7 worm cellular contexts compared by ENCODE assay signal in genomic region chrX:15376580-15376979, ce11.
TF ChIP-seq lines count a peak whose summit lies in the region.

No protein-coding gene starts in this region.

TF ChIP-seq in whole organism, L1 larva, 84 proteins besides CTCF, POLR2A, EP300 and RAD21 (continues in another document):
- TF ChIP-seq mdl-1 (tag; optimal IDR thresholded peaks at IDR 0.05; lab: Kevin White, UChicago) = peak in 1 of 2 experiments; percentile 13
- TF ChIP-seq swsn-7 (tag; optimal IDR thresholded peaks at IDR 0.05; lab: Kevin White, UChicago) = peak; percentile 34
- TF ChIP-seq C04F5.9 (tag; optimal IDR thresholded peaks at IDR 0.05; lab: Kevin White, UChicago) = no peak
- TF ChIP-seq blmp-1 (tag; optimal IDR thresholded peaks at IDR 0.05; lab: Kevin White, UChicago) = peak; percentile 88
- TF ChIP-seq elt-2 (tag; optimal IDR thresholded peaks at IDR 0.05; lab: Kevin White, UChicago) = peak; percentile 48
- TF ChIP-seq nhr-71 (tag; optimal IDR thresholded peaks at IDR 0.05; lab: Kevin White, UChicago) = peak; percentile 34
- TF ChIP-seq nhr-77 (tag; optimal IDR thresholded peaks at IDR 0.05; lab: Kevin White, UChicago) = peak; percentile 71
- peak; percentile 25 for TF ChIP-seq nhr-20 (tag; optimal IDR thresholded peaks at IDR 0.05; lab: Kevin White, UChicago)
- no peak for TF ChIP-seq ztf-4 (tag; optimal IDR thresholded peaks at IDR 0.05; lab: Kevin White, UChicago)
- TF ChIP-seq lir-3 (tag; optimal IDR thresholded peaks at IDR 0.05; lab: Kevin White, UChicago; ENCODE audit: poor library complexity) = no peak
- TF ChIP-seq ets-5 (GFP tag; IDR thresholded peaks at IDR 0.05; lab: Robert Waterston, UW) = no peak
- TF ChIP-seq lin-35 (GFP tag; optimal IDR thresholded peaks at IDR 0.05; lab: Kevin White, UChicago) = peak in 1 of 2 experiments; percentile 26
- TF ChIP-seq ceh-8 (GFP tag; optimal IDR thresholded peaks at IDR 0.05; lab: Kevin White, UChicago) = peak; percentile 16

TF ChIP-seq in whole organism, L2 larva, 48 proteins besides CTCF, POLR2A, EP300 and RAD21 (continues in another document):
- TF ChIP-seq nhr-129 (tag; optimal IDR thresholded peaks at IDR 0.05; lab: Kevin White, UChicago) (peak; percentile 61), ceh-16 (tag; optimal IDR thresholded peaks at IDR 0.05; lab: Kevin White, UChicago) (no peak), sma-9 (GFP tag; optimal IDR thresholded peaks at IDR 0.05; lab: Kevin White, UChicago) (peak; percentile 46), sma-9 (tag; optimal IDR thresholded peaks at IDR 0.05; lab: Kevin White, UChicago) (no peak), lsy-2 (tag; optimal IDR thresholded peaks at IDR 0.05; lab: Kevin White, UChicago) (peak in 1 of 2 experiments; percentile 20), mdl-1 (tag; optimal IDR thresholded peaks at IDR 0.05; lab: Kevin White, UChicago) (peak in 1 of 2 experiments; percentile 9), ztf-4 (tag; optimal IDR thresholded peaks at IDR 0.05; lab: Kevin White, UChicago) (no peak), gmeb-1 (tag; optimal IDR thresholded peaks at IDR 0.05; lab: Kevin White, UChicago) (peak; percentile 19), F13H6.1 (tag; optimal IDR thresholded peaks at IDR 0.05; lab: Kevin White, UChicago) (peak; percentile 72), nhr-11 (tag; optimal IDR thresholded peaks at IDR 0.05; lab: Kevin White, UChicago) (no peak), fos-1 (tag; optimal IDR thresholded peaks at IDR 0.05; lab: Kevin White, UChicago) (peak; percentile 38), blmp-1 (tag; optimal IDR thresholded peaks at IDR 0.05; lab: Kevin White, UChicago; ENCODE audit: insufficient read depth) (peak; percentile 42), nhr-6 (tag; optimal IDR thresholded peaks at IDR 0.05; lab: Kevin White, UChicago) (no peak)

TF ChIP-seq in whole organism, L3 larva, 47 proteins besides CTCF, POLR2A, EP300 and RAD21:
- peak; percentile 30 for TF ChIP-seq pqm-1 (tag; optimal IDR thresholded peaks at IDR 0.05; lab: Kevin White, UChicago)
- TF ChIP-seq ZK546.5 (tag; optimal IDR thresholded peaks at IDR 0.05; lab: Kevin White, UChicago) = no peak
- peak; percentile 3 for TF ChIP-seq hmg-11 (tag; optimal IDR thresholded peaks at IDR 0.05; lab: Kevin White, UChicago)
- TF ChIP-seq daf-12 (tag; optimal IDR thresholded peaks at IDR 0.05; lab: Kevin White, UChicago) = no peak
- TF ChIP-seq nhr-67 (tag; optimal IDR thresholded peaks at IDR 0.05; lab: Kevin White, UChicago) = no peak
- TF ChIP-seq jun-1 (tag; optimal IDR thresholded peaks at IDR 0.05; lab: Kevin White, UChicago) = peak; percentile 19
- peak; percentile 2 for TF ChIP-seq elt-2 (tag; optimal IDR thresholded peaks at IDR 0.05; lab: Kevin White, UChicago)
- TF ChIP-seq snpc-4 (tag; optimal IDR thresholded peaks at IDR 0.05; lab: Kevin White, UChicago) = peak; percentile 13
- peak; percentile 97 for TF ChIP-seq pha-4 (tag; optimal IDR thresholded peaks at IDR 0.05; lab: Kevin White, UChicago)

TF ChIP-seq in whole organism, L4 larva, 104 proteins besides CTCF, POLR2A, EP300 and RAD21 (continues in another document):
- no peak for TF ChIP-seq spr-3 (GFP tag; optimal IDR thresholded peaks at IDR 0.05; lab: Kevin White, UChicago)
- TF ChIP-seq lin-15B (tag; optimal IDR thresholded peaks at IDR 0.05; lab: Kevin White, UChicago) = no peak
- peak; percentile 4 for TF ChIP-seq nhr-6 (tag; optimal IDR thresholded peaks at IDR 0.05; lab: Kevin White, UChicago)
- no peak for TF ChIP-seq mxl-2 (GFP tag; conservative IDR thresholded peaks at IDR 0.05; lab: Robert Waterston, UW)
- peak in 1 of 2 experiments; percentile 63 for TF ChIP-seq unc-62 (GFP tag; optimal IDR thresholded peaks at IDR 0.05 in 1 of 2; lab: Kevin White, UChicago)
- TF ChIP-seq unc-62 (tag; optimal IDR thresholded peaks at IDR 0.05; lab: Kevin White, UChicago) = no peak
- no peak for TF ChIP-seq lin-1 (GFP tag; IDR thresholded peaks at IDR 0.05; lab: Robert Waterston, UW)
- TF ChIP-seq sdz-12 (GFP tag; optimal IDR thresholded peaks at IDR 0.05; lab: Kevin White, UChicago) = no peak
- no peak for TF ChIP-seq dmd-9 (GFP tag; IDR thresholded peaks at IDR 0.05; lab: Robert Waterston, UW)
- TF ChIP-seq lim-7 (GFP tag; IDR thresholded peaks at IDR 0.05; lab: Robert Waterston, UW) = no peak
- no peak for TF ChIP-seq zip-2 (tag; optimal IDR thresholded peaks at IDR 0.05; lab: Kevin White, UChicago)
- no peak for TF ChIP-seq nhr-10 (tag; optimal IDR thresholded peaks at IDR 0.05; lab: Kevin White, UChicago)
- peak; percentile 65 for TF ChIP-seq nhr-77 (tag; optimal IDR thresholded peaks at IDR 0.05; lab: Kevin White, UChicago)
- TF ChIP-seq lin-38 (GFP tag; IDR thresholded peaks at IDR 0.05; lab: Robert Waterston, UW) = no peak
- no peak for TF ChIP-seq F37D6.2 (tag; optimal IDR thresholded peaks at IDR 0.05; lab: Kevin White, UChicago)
- no peak for TF ChIP-seq daf-12 (tag; optimal IDR thresholded peaks at IDR 0.05; lab: Kevin White, UChicago)

TF ChIP-seq in whole organism, late embryonic, 69 proteins besides CTCF, POLR2A, EP300 and RAD21 (continues in another document):
- TF ChIP-seq ceh-22 (tag; optimal IDR thresholded peaks at IDR 0.05; lab: Kevin White, UChicago) (no peak), pros-1 (tag; optimal IDR thresholded peaks at IDR 0.05; lab: Kevin White, UChicago) (no peak), ref-2 (tag; optimal IDR thresholded peaks at IDR 0.05; lab: Kevin White, UChicago) (peak; percentile 50), che-1 (tag; optimal IDR thresholded peaks at IDR 0.05; lab: Kevin White, UChicago) (no peak), sdc-2 (tag; optimal IDR thresholded peaks at IDR 0.05; lab: Kevin White, UChicago) (no peak), pag-3 (tag; optimal IDR thresholded peaks at IDR 0.05; lab: Kevin White, UChicago; ENCODE audit: borderline replicate concordance) (no peak), unc-3 (GFP tag; conservative IDR thresholded peaks at IDR 0.05; lab: Robert Waterston, UW) (no peak), unc-3 (tag; optimal IDR thresholded peaks at IDR 0.05; lab: Kevin White, UChicago) (no peak), pha-2 (tag; optimal IDR thresholded peaks at IDR 0.05; lab: Kevin White, UChicago) (no peak), tbx-2 (tag; optimal IDR thresholded peaks at IDR 0.05; lab: Kevin White, UChicago) (peak; percentile 24), dve-1 (tag; optimal IDR thresholded peaks at IDR 0.05; lab: Kevin White, UChicago) (no peak), pax-1 (tag; optimal IDR thresholded peaks at IDR 0.05; lab: Kevin White, UChicago) (no peak), ceh-2 (tag; optimal IDR thresholded peaks at IDR 0.05; lab: Kevin White, UChicago) (no peak), zip-5 (tag; optimal IDR thresholded peaks at IDR 0.05; lab: Kevin White, UChicago) (no peak), eyg-1 (tag; optimal IDR thresholded peaks at IDR 0.05; lab: Kevin White, UChicago) (no peak), nhr-232 (tag; optimal IDR thresholded peaks at IDR 0.05; lab: Kevin White, UChicago) (no peak), C08G9.2 (tag; optimal IDR thresholded peaks at IDR 0.05; lab: Kevin White, UChicago) (no peak)

TF ChIP-seq in whole organism, mixed stage, embryonic, 35 proteins besides CTCF, POLR2A, EP300 and RAD21:
- TF ChIP-seq nhr-2 (tag; optimal IDR thresholded peaks at IDR 0.05; lab: Kevin White, UChicago) = no peak
- peak; percentile 63 for TF ChIP-seq pha-4 (tag; optimal IDR thresholded peaks at IDR 0.05; lab: Kevin White, UChicago)

TF ChIP-seq in whole organism, young adult, 124 proteins besides CTCF, POLR2A, EP300 and RAD21 (continues in another document):
- TF ChIP-seq dpff-1 (tag; optimal IDR thresholded peaks at IDR 0.05; lab: Kevin White, UChicago) (no peak), ceh-79 (tag; optimal IDR thresholded peaks at IDR 0.05; lab: Kevin White, UChicago) (no peak), cebp-1 (GFP tag; IDR thresholded peaks at IDR 0.05; lab: Robert Waterston, UW) (peak; percentile 9; the same call in 1 of the 2 replicates), cebp-1 (tag; optimal IDR thresholded peaks at IDR 0.05; lab: Kevin White, UChicago) (peak; percentile 47), ceh-27 (GFP tag; optimal IDR thresholded peaks at IDR 0.05; lab: Kevin White, UChicago) (no peak), lsy-27 (tag; optimal IDR thresholded peaks at IDR 0.05; lab: Kevin White, UChicago; ENCODE audit: borderline replicate concordance, insufficient read depth) (no peak), sptf-2 (GFP tag; optimal IDR thresholded peaks at IDR 0.05; lab: Kevin White, UChicago) (no peak), hsf-1 (GFP tag; IDR thresholded peaks at IDR 0.05; lab: Robert Waterston, UW) (no peak), let-526 (GFP tag; IDR thresholded peaks at IDR 0.05; lab: Robert Waterston, UW) (no peak), ets-4 (GFP tag; optimal IDR thresholded peaks at IDR 0.05; lab: Kevin White, UChicago) (no peak), nhr-90 (tag; optimal IDR thresholded peaks at IDR 0.05; lab: Kevin White, UChicago) (no peak), ceh-58 (GFP tag; IDR thresholded peaks at IDR 0.05; lab: Robert Waterston, UW) (no peak), lsl-1 (GFP tag; optimal IDR thresholded peaks at IDR 0.05; lab: Kevin White, UChicago) (no peak), dpl-1 (GFP tag; optimal IDR thresholded peaks at IDR 0.05; lab: Kevin White, UChicago) (no peak), K12H6.12 (tag; optimal IDR thresholded peaks at IDR 0.05; lab: Kevin White, UChicago) (peak; percentile 3), hlh-12 (tag; optimal IDR thresholded peaks at IDR 0.05; lab: Kevin White, UChicago) (no peak), madf-6 (GFP tag; IDR thresholded peaks at IDR 0.05; lab: Robert Waterston, UW) (no peak), ekl-4 (GFP tag; IDR thresholded peaks at IDR 0.05; lab: Robert Waterston, UW) (no peak), him-1 (tag; optimal IDR thresholded peaks at IDR 0.05; lab: Kevin White, UChicago) (no peak), K11D2.4 (GFP tag; IDR thresholded peaks at IDR 0.05; lab: Robert Waterston, UW) (no peak), B0261.1 (tag; optimal IDR thresholded peaks at IDR 0.05; lab: Kevin White, UChicago) (no peak), F23B12.7 (tag; optimal IDR thresholded peaks at IDR 0.05; lab: Kevin White, UChicago; ENCODE audit: insufficient read depth) (no peak), F55B11.4 (tag; optimal IDR thresholded peaks at IDR 0.05; lab: Kevin White, UChicago; ENCODE audit: borderline replicate concordance, insufficient read depth) (no peak), F52B5.7 (tag; optimal IDR thresholded peaks at IDR 0.05; lab: Kevin White, UChicago) (no peak), ceh-91 (GFP tag; IDR thresholded peaks at IDR 0.05; lab: Robert Waterston, UW) (no peak), egrh-3 (GFP tag; IDR thresholded peaks at IDR 0.05; lab: Robert Waterston, UW) (no peak), lin-35 (GFP tag; optimal IDR thresholded peaks at IDR 0.05; lab: Kevin White, UChicago) (no peak), snpc-1.1 (tag; optimal IDR thresholded peaks at IDR 0.05; lab: Kevin White, UChicago; ENCODE audit: insufficient read depth) (no peak), bed-1 (GFP tag; IDR thresholded peaks at IDR 0.05; lab: Robert Waterston, UW) (no peak), hmg-1.2 (GFP tag; IDR thresholded peaks at IDR 0.05; lab: Robert Waterston, UW) (peak; percentile 10; the same call in 1 of the 2 replicates), nfyb-1 (GFP tag; IDR thresholded peaks at IDR 0.05; lab: Robert Waterston, UW) (no peak), snpc-3.4 (tag; optimal IDR thresholded peaks at IDR 0.05; lab: Kevin White, UChicago) (no peak)
